Fruit fly (Drosophila melanogaster) whole organism, wandering third instar larva: ENCODE measurements around the gene CG7884.
A peak's percentile ranks its signal among the peaks of the same experiment; 100 is the strongest.

ENCODE experiments used
- Abd-B ChIP-seq: fragments of >200 bp; optimal IDR thresholded peaks from 2 replicates; lab custom pipeline; 2017; ENCODE audit warnings: missing biosample characterization, missing genetic modification characterization
- Dif ChIP-seq: fragments of 200-275, 200-300 bp; sonication (Bioruptor generic); optimal IDR thresholded peaks from 2 replicates; lab custom pipeline; 2018; ENCODE audit warnings: missing biosample characterization, missing genetic modification characterization; ENCODE audit not compliant: partially characterized antibody
- HLH106 ChIP-seq: fragments of 200-800 bp; optimal IDR thresholded peaks from 3 replicates; lab custom pipeline; 2019; ENCODE audit warnings: missing biosample characterization, mild to moderate bottlenecking, missing genetic modification characterization, moderate library complexity
- Rel ChIP-seq, 2 experiments: fragments of 200-800 bp; sonication (Bioruptor generic) in 1 of 2; optimal IDR thresholded peaks; 2 replicates in 1 of 2; 3 replicates in 1 of 2; lab custom pipeline; 2016 to 2019; ENCODE audit warnings: mild to moderate bottlenecking in 2 of 2, missing biosample characterization in 2 of 2, missing genetic modification characterization in 2 of 2, moderate library complexity in 1 of 2
- Vsx2 ChIP-seq: fragments of 200-300, 225-300 bp; sonication (Bioruptor generic); optimal IDR thresholded peaks from 2 replicates; lab custom pipeline; 2018; ENCODE audit warnings: missing biosample characterization, missing genetic modification characterization; ENCODE audit not compliant: partially characterized antibody
- foxo ChIP-seq, 2 experiments: fragments of 200-800 bp; sonication (Bioruptor generic); optimal IDR thresholded peaks; 2 replicates in 1 of 2; 3 replicates in 1 of 2; lab custom pipeline; 2016 to 2017; ENCODE audit warnings: missing biosample characterization in 2 of 2, missing genetic modification characterization in 2 of 2
- fru ChIP-seq: fragments of 200-800 bp; sonication (Bioruptor generic); optimal IDR thresholded peaks from 3 replicates; lab custom pipeline; 2016; ENCODE audit warnings: missing biosample characterization, mild to moderate bottlenecking, missing genetic modification characterization
- lola ChIP-seq: fragments of >200 bp; optimal IDR thresholded peaks from 2 replicates; lab custom pipeline; 2017; ENCODE audit warnings: missing biosample characterization, missing genetic modification characterization
- pan ChIP-seq: fragments of >200 bp; optimal IDR thresholded peaks from 2 replicates; lab custom pipeline; 2017
- rgr ChIP-seq: fragments of 200-800 bp; sonication (Bioruptor generic); optimal IDR thresholded peaks from 3 replicates; lab custom pipeline; 2016; ENCODE audit warnings: missing biosample characterization, mild to moderate bottlenecking, missing genetic modification characterization

dm6 chrX:19208014-19208413 is 12.4 kb upstream of the CG7884 start, which contains the start of gene Ulp1:
- no peak for TF ChIP-seq lola
- peak; percentile 93 for TF ChIP-seq Vsx2 (GFP tag; lab: Kevin White, UChicago)
- no peak for TF ChIP-seq rgr (GFP tag; lab: Kevin White, UChicago)
- TF ChIP-seq Abd-B = no peak
- TF ChIP-seq fru (GFP tag; lab: Kevin White, UChicago) = no peak
- TF ChIP-seq Dif (GFP tag; lab: Kevin White, UChicago) = peak; percentile 89
- no peak for TF ChIP-seq pan (lab: Kevin White, UChicago)
- no peak for TF ChIP-seq foxo (GFP tag; optimal IDR thresholded peaks at IDR 0.05; lab: Kevin White, UChicago)
- no peak for TF ChIP-seq Rel (GFP tag; optimal IDR thresholded peaks at IDR 0.05; lab: Kevin White, UChicago)
- TF ChIP-seq Rel (tag; optimal IDR thresholded peaks at IDR 0.05; lab: Kevin White, UChicago) = no peak
- TF ChIP-seq HLH106 = peak; percentile 13
